Worm (Caenorhabditis elegans) whole organism, young adult: Measurements from ENCODE around the gene glb-15.

ENCODE experiments used
- nhr-27 ChIP-seq: fragments of 200-800 bp; sonication (Bioruptor generic); optimal IDR thresholded peaks from 2 replicates; lab custom pipeline; 2018; ENCODE audit warnings: mild to moderate bottlenecking, missing genetic modification characterization, moderate library complexity, missing compliant biosample characterization
- snpc-3.4 ChIP-seq: sonication (generic microtip); optimal IDR thresholded peaks from 2 replicates; lab custom pipeline; 2017; ENCODE audit warnings: missing genetic modification characterization, mild to moderate bottlenecking, missing compliant biosample characterization, antibody characterized with exemption, moderate library complexity, missing genotype, missing genetic modification reagents
- unc-62 ChIP-seq: fragments of 150-350 bp; optimal IDR thresholded peaks from 2 replicates; lab custom pipeline; 2014; ENCODE audit warnings: missing biosample characterization, missing genetic modification reagents, missing genetic modification characterization
- ztf-6 ChIP-seq: fragments of 200-800 bp; sonication (Bioruptor generic); IDR thresholded peaks from 2 replicates; pipeline ENCODE4 v1.3.6; 2022; ENCODE audit warnings: missing genetic modification reagents, missing genetic modification characterization, missing compliant biosample characterization

DNA sequence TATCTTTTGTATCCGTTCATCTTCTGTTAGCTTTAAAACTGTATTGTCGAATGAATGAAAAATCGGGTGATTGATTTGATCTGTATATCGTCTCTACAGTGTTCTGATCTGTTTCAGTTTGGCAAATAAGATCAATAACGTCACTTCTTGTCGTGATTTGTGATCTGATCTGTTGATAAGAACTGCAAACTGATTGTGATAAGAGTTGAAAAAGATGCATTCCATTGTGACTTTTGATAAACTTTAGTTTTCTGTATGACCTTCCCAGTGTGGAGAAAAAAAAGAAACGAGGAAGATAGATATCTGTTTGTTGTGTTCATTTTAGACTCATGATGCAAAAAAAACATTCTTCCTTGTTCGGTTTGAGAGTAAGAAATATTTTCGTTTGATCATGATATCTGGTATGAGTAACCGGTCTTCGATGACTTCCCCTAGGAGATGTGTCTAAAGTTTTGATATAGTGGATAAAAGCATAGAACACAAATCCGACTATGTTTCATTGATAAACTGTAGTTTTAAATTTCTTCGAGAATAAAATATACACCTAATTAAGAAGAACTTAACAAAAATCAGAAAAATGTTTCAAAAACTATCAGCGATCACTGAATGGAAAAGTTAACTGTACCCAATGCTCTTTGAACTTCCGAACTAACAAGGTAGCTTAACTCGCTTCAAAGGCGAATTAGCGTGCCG, 3.1 kb downstream of the glb-15 start:
- TF ChIP-seq unc-62 (GFP tag; lab: Kevin White, UChicago) = no peak
- no peak for TF ChIP-seq ztf-6 (GFP tag; lab: Robert Waterston, UW)
- TF ChIP-seq snpc-3.4 = no peak
- no peak for TF ChIP-seq nhr-27
